Worm (Caenorhabditis elegans): ENCODE data around the gene pho-13.

DNA sequence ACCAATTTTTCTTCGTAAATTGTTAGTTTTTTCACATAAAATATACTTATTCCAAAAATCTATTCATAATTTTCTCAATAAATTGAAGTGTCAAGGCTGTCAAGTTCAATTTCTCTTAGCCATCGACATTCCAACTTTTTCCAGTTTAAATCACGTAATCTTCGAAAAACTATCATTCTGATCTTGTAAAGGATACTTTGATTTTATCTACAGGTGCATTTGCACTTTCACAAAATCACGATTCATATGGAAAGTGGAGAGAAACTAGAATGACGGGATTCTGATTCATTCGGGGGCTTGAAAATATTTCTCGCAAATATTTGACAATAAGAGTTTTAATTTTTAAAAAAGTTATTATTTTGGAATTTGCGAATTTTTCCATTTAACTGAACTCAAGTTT, 46.4 kb upstream of the pho-13 start:
- TF ChIP-seq nhr-90 (tag; optimal IDR thresholded peaks at IDR 0.05; ENCODE audit: poor library complexity), result no peak
- TF ChIP-seq tlp-1 (tag; optimal IDR thresholded peaks at IDR 0.05), result no peak
- TF ChIP-seq jun-1 (tag; optimal IDR thresholded peaks at IDR 0.05), result no peak

Measured in whole organism, L1 larva.